Worm (Caenorhabditis elegans): Measurements from ENCODE around the gene srw-11.
A peak's percentile ranks its signal among the peaks of the same experiment; 100 is the strongest.

The srw-11 gene

DNA sequence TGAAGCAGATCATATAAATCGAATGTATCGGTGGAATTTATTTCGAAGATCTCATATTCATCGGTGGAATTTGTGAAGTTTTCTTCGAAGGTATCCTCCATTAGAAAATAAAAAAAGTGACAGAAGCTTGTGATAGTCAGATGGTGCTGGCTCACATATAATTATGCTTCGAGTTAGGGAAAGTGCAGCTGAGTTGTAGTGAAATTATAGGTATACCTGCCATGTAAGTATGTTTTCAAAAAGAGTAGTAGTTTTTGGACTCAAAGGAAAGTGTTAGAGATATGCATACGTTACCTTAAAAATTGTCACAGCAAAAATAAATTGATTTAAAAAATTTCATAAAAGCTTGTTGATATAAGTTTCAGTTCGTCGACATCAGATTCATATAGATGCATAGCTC lies at the start of gene srw-11:
srw-11 (minus strand) TSS at position 101 of the 400 bp plus-strand sequence.
- TF ChIP-seq nhr-25 (tag; optimal IDR thresholded peaks at IDR 0.05; ENCODE audit: borderline replicate concordance, insufficient read depth) (no peak), Y48G9A.11 (GFP tag; IDR thresholded peaks at IDR 0.05) (no peak), R02D3.7 (tag; optimal IDR thresholded peaks at IDR 0.05) (no peak), unc-39 (tag; optimal IDR thresholded peaks at IDR 0.05) (no peak), daf-19 (GFP tag; conservative IDR thresholded peaks at IDR 0.05) (no peak)

- TF ChIP-seq daf-16 (GFP tag; optimal IDR thresholded peaks at IDR 0.05) (no peak), daf-16 (tag; optimal IDR thresholded peaks at IDR 0.05) (no peak), mxl-3 (GFP tag; optimal IDR thresholded peaks at IDR 0.05) (no peak), nhr-102 (tag; optimal IDR thresholded peaks at IDR 0.05) (no peak), pha-4 (GFP tag; IDR thresholded peaks at IDR 0.05) (no peak), pha-4 (tag; optimal IDR thresholded peaks at IDR 0.05) (no peak), dpl-1 (GFP tag; optimal IDR thresholded peaks at IDR 0.05) (no peak), nhr-41 (GFP tag; IDR thresholded peaks at IDR 0.05) (no peak), lir-3 (tag; optimal IDR thresholded peaks at IDR 0.05) (no peak), F10B5.3 (tag; optimal IDR thresholded peaks at IDR 0.05) (no peak)
Observed at ce11 chrV:15287856-15288255, 47.7 kb upstream of the srw-11 start, which contains the start of gene cyp-34A1. cyp-34A1 (minus strand) TSS chrV:15287956.

DNA sequence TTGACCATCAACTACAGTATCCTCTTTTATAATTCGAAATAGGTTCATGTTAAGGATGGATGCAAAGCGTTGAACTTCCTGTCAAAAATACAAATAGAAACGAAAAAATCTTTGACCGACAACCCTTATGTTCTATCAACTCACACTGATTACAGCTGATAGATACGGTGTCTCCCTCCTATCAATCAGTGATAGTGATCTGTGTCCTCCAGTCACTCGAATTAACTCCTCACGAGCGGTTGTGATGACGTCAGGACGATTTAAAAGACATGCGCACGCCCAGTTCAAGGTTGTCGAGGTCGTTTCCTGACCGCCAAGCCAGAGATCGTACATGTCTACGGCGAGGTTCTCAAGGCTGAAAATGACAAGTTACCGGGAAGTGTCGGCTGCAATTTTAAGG lies 45.9 kb upstream of the srw-11 start:
- TF ChIP-seq ceh-20 (GFP tag; IDR thresholded peaks at IDR 0.05) (no peak), gei-8 (GFP tag; optimal IDR thresholded peaks at IDR 0.05) (no peak), mep-1 (tag; optimal IDR thresholded peaks at IDR 0.05) (no peak), dmd-6 (GFP tag; IDR thresholded peaks at IDR 0.05) (peak; percentile 96)

ce11 chrV:15281279-15281949 lies 41.3 kb upstream of the srw-11 start, which contains the start of the genes srw-19 and srx-51:
srw-19 (minus strand) TSS chrV:15281379.
srx-51 (plus strand) TSS chrV:15281899.
- TF ChIP-seq mxl-3 (GFP tag; optimal IDR thresholded peaks at IDR 0.05): no peak
- TF ChIP-seq pha-4 (GFP tag; IDR thresholded peaks at IDR 0.05): no peak
- no peak for TF ChIP-seq pha-4 (tag; optimal IDR thresholded peaks at IDR 0.05)
- no peak for TF ChIP-seq saeg-2 (GFP tag; IDR thresholded peaks at IDR 0.05)
- TF ChIP-seq dmd-6 (GFP tag; IDR thresholded peaks at IDR 0.05): no peak
- TF ChIP-seq ZK546.5 (tag; optimal IDR thresholded peaks at IDR 0.05): no peak
- TF ChIP-seq ztf-7 (tag; optimal IDR thresholded peaks at IDR 0.05): no peak
- TF ChIP-seq tag-97 (GFP tag; IDR thresholded peaks at IDR 0.05): no peak
- TF ChIP-seq skn-1 (tag; optimal IDR thresholded peaks at IDR 0.05): no peak
- TF ChIP-seq lin-29 (GFP tag; IDR thresholded peaks at IDR 0.05): no peak
- no peak for TF ChIP-seq set-16 (GFP tag; IDR thresholded peaks at IDR 0.05)
- TF ChIP-seq sdz-12 (GFP tag; optimal IDR thresholded peaks at IDR 0.05): no peak
- TF ChIP-seq cey-2 (tag; optimal IDR thresholded peaks at IDR 0.05; ENCODE audit: borderline replicate concordance, insufficient read depth): no peak
- no peak for TF ChIP-seq ceh-32 (tag; optimal IDR thresholded peaks at IDR 0.05; ENCODE audit: poor library complexity)
- TF ChIP-seq aly-2 (tag; optimal IDR thresholded peaks at IDR 0.05): no peak
- TF ChIP-seq mes-2 (tag; optimal IDR thresholded peaks at IDR 0.05; ENCODE audit: poor library complexity, severe bottlenecking): no peak
- TF ChIP-seq lin-15B (tag; optimal IDR thresholded peaks at IDR 0.05): no peak
- TF ChIP-seq F10B5.3 (tag; optimal IDR thresholded peaks at IDR 0.05): no peak

ce11 chrV:15276915-15277314 lies 36.8 kb upstream of the srw-11 start, which contains the start of gene srw-17:
srw-17 (minus strand) TSS chrV:15277015.
- no peak for TF ChIP-seq T26A8.4 (GFP tag; IDR thresholded peaks at IDR 0.05)
- TF ChIP-seq nhr-11 (tag; optimal IDR thresholded peaks at IDR 0.05): peak; percentile 19

All from whole organism, L4 larva.